Worm (Caenorhabditis elegans) whole organism, L4/young adult: ENCODE results near the gene Y116A8A.7.

Experiments used
- W03F9.2 ChIP-seq: fragments of 150-350 bp; optimal IDR thresholded peaks from 2 replicates; lab custom pipeline; 2014; ENCODE audit warnings: missing biosample characterization, missing genetic modification characterization
- him-1 ChIP-seq: sonication (generic microtip); optimal IDR thresholded peaks from 2 replicates; lab custom pipeline; 2016; ENCODE audit warnings: missing genotype, missing genetic modification reagents, missing genetic modification characterization, missing compliant biosample characterization

DNA sequence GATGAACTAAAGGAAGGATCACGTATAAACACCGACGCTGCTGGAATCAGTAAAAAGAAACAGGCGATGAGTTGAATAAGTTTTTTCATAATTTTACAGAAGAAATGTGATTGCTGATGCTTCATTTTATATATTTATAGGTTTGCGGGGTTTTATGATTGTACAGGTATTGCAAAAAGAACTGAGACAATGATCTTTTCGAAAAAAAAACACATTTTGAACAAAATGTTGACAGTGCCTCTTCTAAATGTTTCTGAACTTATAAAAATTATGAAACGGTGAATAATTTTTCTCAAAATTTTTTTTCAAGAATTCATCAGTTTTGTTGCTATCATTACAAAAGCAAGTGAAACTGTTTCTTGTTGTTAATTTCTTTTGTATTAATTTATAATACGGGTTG lies 23.6 kb upstream of the Y116A8A.7 start, which contains the start of gene clec-193:
- TF ChIP-seq him-1 (tag; lab: Kevin White, UChicago) (no peak), W03F9.2 (tag; lab: Kevin White, UChicago) (no peak)
